Fruit fly (Drosophila melanogaster): ENCODE results near the gene spartin.

spartin gene

DNA sequence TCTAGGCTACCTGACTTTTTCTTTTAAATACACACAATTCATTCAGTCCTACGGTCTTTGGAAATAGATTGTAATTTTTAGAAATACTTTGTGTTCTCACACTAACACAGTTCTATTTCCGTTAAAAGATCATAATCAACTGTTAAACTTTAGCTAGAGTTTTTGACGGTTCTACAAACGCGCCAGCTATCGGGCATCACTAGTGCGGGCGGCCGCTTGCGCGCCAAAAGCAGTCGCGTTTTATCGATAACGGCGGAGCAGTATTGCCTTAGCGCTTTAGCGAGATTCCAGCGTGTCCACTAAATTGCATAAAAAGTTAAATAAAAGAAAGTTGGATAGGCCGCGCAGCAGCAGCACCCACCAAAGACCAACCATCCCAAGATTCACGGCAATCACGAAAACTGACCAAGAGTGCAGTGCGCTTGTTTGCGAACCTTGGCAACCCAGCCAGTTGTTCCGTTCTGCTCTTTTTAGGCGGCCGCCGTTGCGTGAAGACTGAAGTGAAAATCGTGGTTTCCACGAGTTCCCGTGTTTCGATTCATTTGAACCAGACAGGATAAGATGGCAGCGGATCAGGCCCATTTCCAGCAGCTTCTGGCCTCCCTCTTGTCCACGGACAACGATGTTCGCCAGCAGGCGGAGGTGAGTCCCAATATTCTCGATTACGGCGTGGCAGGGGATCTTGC lies 5.3 kb upstream of the spartin start, which contains the start of gene Karybeta3 (continued):
- TF ChIP-seq z (GFP tag; IDR thresholded peaks at IDR 0.05) (no peak), btn (GFP tag; optimal IDR thresholded peaks at IDR 0.05) (peak; percentile 76), Hsf (GFP tag; optimal IDR thresholded peaks at IDR 0.05) (peak; percentile 82), ato (GFP tag; IDR thresholded peaks at IDR 0.05; ENCODE audit: partially characterized antibody) (peak; percentile 54; the same call in 1 of the 2 replicates), CG14710 (tag; optimal IDR thresholded peaks at IDR 0.05) (peak; percentile 79), hth (optimal IDR thresholded peaks at IDR 0.05) (no peak), CG10565 (GFP tag; optimal IDR thresholded peaks at IDR 0.05) (peak; percentile 3), al (GFP tag; IDR thresholded peaks at IDR 0.05) (peak; percentile 67), lov (optimal IDR thresholded peaks at IDR 0.05) (no peak), lov (GFP tag; IDR thresholded peaks at IDR 0.05) (no peak), CG8290 (GFP tag; optimal IDR thresholded peaks at IDR 0.05) (peak; percentile 77), CG8290 (tag; optimal IDR thresholded peaks at IDR 0.05) (peak; percentile 13 to 46), mam (GFP tag; optimal IDR thresholded peaks at IDR 0.05) (peak; percentile 84), CG13775 (GFP tag; optimal IDR thresholded peaks at IDR 0.05) (peak; percentile 85), BEAF-32 (GFP tag; optimal IDR thresholded peaks at IDR 0.05) (peak; percentile 68), vvl (GFP tag; IDR thresholded peaks at IDR 0.05) (peak; percentile 89), CG17328 (GFP tag; IDR thresholded peaks at IDR 0.05) (peak; percentile 73), tgo (GFP tag; IDR thresholded peaks at IDR 0.05) (peak; percentile 71), CG6689 (GFP tag; IDR thresholded peaks at IDR 0.05) (peak; percentile 73), C15 (GFP tag; IDR thresholded peaks at IDR 0.05) (no peak), CG3065 (GFP tag; optimal IDR thresholded peaks at IDR 0.05) (peak; percentile 9), Ets65A (GFP tag) (peak; percentile 98), ttk (GFP tag; IDR thresholded peaks at IDR 0.05) (peak; percentile 63), tio (GFP tag; optimal IDR thresholded peaks at IDR 0.05) (no peak), CG10431 (GFP tag; optimal IDR thresholded peaks at IDR 0.05) (peak; percentile 25), CG9609 (GFP tag; optimal IDR thresholded peaks at IDR 0.05) (peak; percentile 81), CG5953 (GFP tag; IDR thresholded peaks at IDR 0.05) (no peak; the same call in 1 of the 2 replicates), Gug (GFP tag; IDR thresholded peaks at IDR 0.05) (peak; percentile 66), CG13296 (GFP tag; optimal IDR thresholded peaks at IDR 0.05) (peak; percentile 76), Hmx (GFP tag; optimal IDR thresholded peaks at IDR 0.05) (no peak), dati (GFP tag; IDR thresholded peaks at IDR 0.05) (0 out of 2 replicates have a peak, but pooled peaks have one; percentile 60), CG10147 (GFP tag; optimal IDR thresholded peaks at IDR 0.05) (no peak), gro (GFP tag; optimal IDR thresholded peaks at IDR 0.05) (peak; percentile 87), CG9437 (GFP tag; optimal IDR thresholded peaks at IDR 0.05) (peak; percentile 90), bab2 (GFP tag; optimal IDR thresholded peaks at IDR 0.05) (peak; percentile 82), CG5180 (GFP tag; optimal IDR thresholded peaks at IDR 0.05) (peak; percentile 37), ERR (GFP tag; optimal IDR thresholded peaks at IDR 0.05) (peak; percentile 59), ase (GFP tag; IDR thresholded peaks at IDR 0.05) (peak; percentile 68; the same call in 1 of the 3 replicates), BtbVII (GFP tag; optimal IDR thresholded peaks at IDR 0.05) (peak; percentile 72), CG15269 (tag; optimal IDR thresholded peaks at IDR 0.05) (peak; percentile 64), schlank (tag; optimal IDR thresholded peaks at IDR 0.05) (peak; percentile 48), ab (GFP tag; optimal IDR thresholded peaks at IDR 0.05) (no peak), CG6791 (GFP tag; IDR thresholded peaks at IDR 0.05; ENCODE audit: partially characterized antibody) (peak; percentile 75; the same call in 2 of the 3 replicates), B-H2 (GFP tag; optimal IDR thresholded peaks at IDR 0.05) (peak; percentile 76), slp2 (GFP tag; optimal IDR thresholded peaks at IDR 0.05) (peak; percentile 65), CG4328 (GFP tag; optimal IDR thresholded peaks at IDR 0.05) (peak; percentile 65), gt (GFP tag; IDR thresholded peaks at IDR 0.05) (no peak), NfI (GFP tag; optimal IDR thresholded peaks at IDR 0.05) (peak; percentile 73), hkb (optimal IDR thresholded peaks at IDR 0.05) (peak; percentile 80), hkb (GFP tag; IDR thresholded peaks at IDR 0.05) (peak; percentile 86), CG1602 (GFP tag; optimal IDR thresholded peaks at IDR 0.05) (peak; percentile 51), ci (GFP tag; IDR thresholded peaks at IDR 0.05) (peak; percentile 92)

All from whole organism, embryonic.